Worm (Caenorhabditis elegans) whole organism, midembryonic: ENCODE data around the gene fozi-1.

Experiments
- T22C8.4 ChIP-seq: fragments of 200-800 bp; sonication (Bioruptor generic); IDR thresholded peaks from 2 replicates; pipeline ENCODE4 v1.3.6; 2022; ENCODE audit warnings: missing genetic modification characterization, missing compliant biosample characterization
- cog-1 ChIP-seq: sonication (generic microtip); optimal IDR thresholded peaks from 2 replicates; lab custom pipeline; 2016; ENCODE audit warnings: missing genetic modification characterization, missing compliant biosample characterization
- flt-1 ChIP-seq: fragments of 200-800 bp; sonication (Bioruptor generic); IDR thresholded peaks from 2 replicates; pipeline ENCODE4 v1.3.6; 2022; ENCODE audit warnings: missing genetic modification characterization, missing compliant biosample characterization
- klf-2 ChIP-seq: fragments of 200-800 bp; sonication (Bioruptor generic); conservative IDR thresholded peaks from 2 replicates; pipeline ENCODE4 v1.3.6; 2022; ENCODE audit warnings: missing genetic modification reagents, missing genetic modification characterization, missing compliant biosample characterization
- med-1 ChIP-seq: sonication (generic microtip); optimal IDR thresholded peaks from 2 replicates; lab custom pipeline; 2017; ENCODE audit warnings: missing genetic modification characterization, mild to moderate bottlenecking, missing compliant biosample characterization, antibody characterized with exemption, missing genetic modification reagents; ENCODE audit not compliant: insufficient read depth
- ref-1 ChIP-seq: fragments of 200-800 bp; sonication (Bioruptor generic); conservative IDR thresholded peaks from 2 replicates; pipeline ENCODE4 v1.3.6; 2022; ENCODE audit warnings: missing genetic modification reagents, missing genetic modification characterization, missing compliant biosample characterization
- tab-1 ChIP-seq: fragments of 200-800 bp; sonication (Bioruptor generic); IDR thresholded peaks from 2 replicates; pipeline ENCODE4 v1.3.6; 2022; ENCODE audit warnings: missing genetic modification characterization, missing compliant biosample characterization
- ztf-23 ChIP-seq: fragments of 200-800 bp; sonication (Bioruptor generic); IDR thresholded peaks from 2 replicates; pipeline ENCODE4 v1.3.6; 2022; ENCODE audit warnings: missing genetic modification reagents, missing genetic modification characterization, missing compliant biosample characterization
- ztf-29 ChIP-seq: fragments of 200-800 bp; sonication (Bioruptor generic); IDR thresholded peaks from 2 replicates; pipeline ENCODE4 v1.3.6; 2022; ENCODE audit warnings: missing genetic modification reagents, missing genetic modification characterization, missing compliant biosample characterization

Gene fozi-1

DNA sequence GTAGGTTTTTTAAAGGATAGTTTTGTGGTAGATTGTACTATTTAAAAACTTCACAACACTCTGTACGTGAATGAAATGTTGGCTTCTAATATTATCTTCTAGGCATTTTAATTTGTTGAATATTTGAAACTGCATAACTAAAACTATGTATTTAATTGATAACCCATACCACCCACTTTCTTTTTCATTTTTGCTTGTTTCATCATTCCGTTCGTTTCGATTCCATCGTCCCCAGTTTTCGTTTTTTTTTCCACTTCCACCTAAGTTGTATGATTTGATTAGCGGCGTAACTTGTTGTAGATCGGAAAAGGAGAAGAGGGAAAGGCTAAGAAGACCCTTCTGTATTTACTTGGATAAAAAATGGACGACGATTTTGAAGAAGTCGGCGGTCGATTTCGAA lies 18.3 kb downstream of the fozi-1 start, which contains the start of gene K01B6.3:
K01B6.3 (plus strand) TSS at position 301 of the 400 bp plus-strand sequence.
- TF ChIP-seq med-1 (GFP tag; lab: Kevin White, UChicago) = no peak
- no peak for TF ChIP-seq tab-1
- no peak for TF ChIP-seq klf-2 (GFP tag; lab: Robert Waterston, UW)
- no peak for TF ChIP-seq cog-1 (tag; lab: Kevin White, UChicago)
- TF ChIP-seq ref-1 (GFP tag; lab: Robert Waterston, UW) = no peak

DNA sequence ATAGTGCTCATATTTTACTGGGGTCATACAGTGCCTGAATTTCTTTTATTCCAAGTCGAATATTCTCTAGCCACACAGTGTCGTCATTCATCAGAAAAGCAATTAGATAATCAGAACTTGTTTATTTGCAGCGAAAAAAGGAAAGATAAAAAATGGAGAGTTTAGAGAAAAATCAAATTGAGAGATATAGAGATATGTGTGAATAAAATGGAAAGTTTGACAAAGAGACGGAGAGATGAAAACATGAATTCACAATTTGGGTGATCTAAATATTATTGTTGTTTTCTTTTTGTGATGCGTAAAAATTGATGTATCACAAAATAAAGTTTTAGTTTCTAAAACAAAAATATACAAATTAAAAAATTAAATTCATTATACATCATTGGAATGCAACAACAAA lies 19.1 kb downstream of the fozi-1 start:
- TF ChIP-seq T22C8.4 (GFP tag; lab: Robert Waterston, UW) (no peak), ref-1 (GFP tag; lab: Robert Waterston, UW) (no peak), ztf-23 (GFP tag; lab: Robert Waterston, UW) (no peak), ztf-29 (GFP tag; lab: Robert Waterston, UW) (no peak), cog-1 (tag; lab: Kevin White, UChicago) (no peak), med-1 (GFP tag; lab: Kevin White, UChicago) (no peak), tab-1 (no peak), klf-2 (GFP tag; lab: Robert Waterston, UW) (no peak)

DNA sequence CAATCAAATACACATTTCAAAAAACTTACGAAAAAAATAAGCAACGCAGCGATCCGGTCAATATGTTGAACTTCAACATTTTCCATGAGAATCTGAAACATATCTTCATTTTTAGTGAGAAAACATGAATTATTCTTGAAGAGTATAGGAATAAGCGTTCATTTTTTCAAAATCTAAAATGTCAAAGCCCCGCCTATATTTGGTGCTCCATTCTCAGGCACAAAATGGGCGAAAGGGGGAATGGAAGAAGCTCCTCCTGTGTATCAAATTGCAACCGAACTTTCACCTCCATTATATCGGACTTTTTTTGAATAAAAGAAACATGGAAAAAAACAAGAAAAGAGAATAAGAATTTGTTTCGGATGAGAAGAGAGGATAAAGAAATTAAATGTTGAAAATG lies 25.0 kb downstream of the fozi-1 start, which contains the start of gene srx-45:
srx-45 (minus strand) TSS at position 101 of the 400 bp plus-strand sequence.
- TF ChIP-seq ztf-23 (GFP tag; lab: Robert Waterston, UW) (no peak), T22C8.4 (GFP tag; lab: Robert Waterston, UW) (no peak), klf-2 (GFP tag; lab: Robert Waterston, UW) (no peak), tab-1 (no peak), cog-1 (tag; lab: Kevin White, UChicago) (no peak), ref-1 (GFP tag; lab: Robert Waterston, UW) (no peak), flt-1 (GFP tag; lab: Robert Waterston, UW) (no peak), ztf-29 (GFP tag; lab: Robert Waterston, UW) (no peak), med-1 (GFP tag; lab: Kevin White, UChicago) (no peak)

DNA sequence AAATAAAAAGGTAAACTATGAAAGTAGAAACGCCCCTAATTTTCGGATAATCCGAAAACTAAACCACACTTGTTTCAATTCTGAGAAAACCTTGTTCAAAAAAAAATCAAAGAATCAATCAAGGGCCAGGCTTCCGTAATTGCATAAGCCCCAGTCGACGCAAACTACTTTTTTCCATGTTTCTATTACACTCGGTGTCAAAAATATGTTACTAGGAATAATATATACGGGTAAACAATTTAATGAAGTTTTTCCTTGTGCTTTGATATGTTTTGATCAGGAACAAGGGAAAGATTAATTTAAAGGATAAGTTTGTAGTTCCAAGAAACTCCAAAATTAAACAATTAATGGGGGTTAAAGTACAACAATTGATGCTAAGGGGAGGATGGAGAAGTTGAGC lies 28.3 kb downstream of the fozi-1 start:
- TF ChIP-seq ztf-29 (GFP tag; lab: Robert Waterston, UW) (no peak), flt-1 (GFP tag; lab: Robert Waterston, UW) (no peak), ref-1 (GFP tag; lab: Robert Waterston, UW) (no peak), klf-2 (GFP tag; lab: Robert Waterston, UW) (no peak), tab-1 (no peak), med-1 (GFP tag; lab: Kevin White, UChicago) (no peak), T22C8.4 (GFP tag; lab: Robert Waterston, UW) (no peak), ztf-23 (GFP tag; lab: Robert Waterston, UW) (no peak), cog-1 (tag; lab: Kevin White, UChicago) (no peak)

DNA sequence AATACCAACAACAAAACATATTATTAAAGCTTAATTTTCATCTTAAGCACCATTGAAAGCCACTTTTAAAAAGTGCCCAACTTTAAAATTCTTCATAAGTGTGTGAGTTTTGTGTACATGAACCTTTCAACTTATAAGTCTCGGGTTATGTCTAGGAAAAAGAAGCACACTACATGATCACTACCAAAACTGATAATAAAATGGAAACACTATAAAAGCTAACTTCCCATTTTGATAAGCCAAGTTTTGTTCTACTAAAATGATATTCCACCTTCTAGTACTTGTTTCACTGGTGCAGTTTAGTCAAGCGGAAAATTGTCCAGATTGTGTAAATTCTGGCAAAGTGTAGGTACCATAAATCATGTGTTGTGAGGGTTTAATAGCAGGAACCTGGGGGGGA lies 32.9 kb downstream of the fozi-1 start, which contains the start of gene C40H1.8:
C40H1.8 (plus strand) TSS at position 242 of the 400 bp plus-strand sequence.
- TF ChIP-seq med-1 (GFP tag; lab: Kevin White, UChicago) (no peak), klf-2 (GFP tag; lab: Robert Waterston, UW) (no peak), ref-1 (GFP tag; lab: Robert Waterston, UW) (no peak), tab-1 (no peak), T22C8.4 (GFP tag; lab: Robert Waterston, UW) (no peak), ztf-23 (GFP tag; lab: Robert Waterston, UW) (no peak), ztf-29 (GFP tag; lab: Robert Waterston, UW) (no peak), cog-1 (tag; lab: Kevin White, UChicago) (no peak), flt-1 (GFP tag; lab: Robert Waterston, UW) (no peak)

DNA sequence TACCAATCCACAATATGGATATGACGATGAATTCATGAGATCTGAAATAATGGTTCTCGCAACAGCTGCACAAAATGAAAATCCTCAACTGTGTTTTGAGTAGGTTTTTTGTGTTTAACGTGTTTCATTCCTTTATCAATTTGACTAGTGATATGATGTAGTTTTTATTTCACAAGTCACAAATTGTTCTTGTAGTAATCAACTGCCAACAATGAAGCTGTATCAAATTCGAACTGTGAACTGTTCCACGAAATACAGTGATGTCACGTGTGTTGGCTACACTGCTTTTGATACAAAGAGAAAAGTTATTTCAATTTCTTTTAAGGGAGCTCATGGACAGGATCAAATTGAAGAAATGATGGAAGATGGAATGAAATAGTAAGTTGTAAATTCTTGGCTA lies 33.6 kb downstream of the fozi-1 start:
- TF ChIP-seq cog-1 (tag; lab: Kevin White, UChicago) = no peak
- TF ChIP-seq klf-2 (GFP tag; lab: Robert Waterston, UW) = no peak
- no peak for TF ChIP-seq med-1 (GFP tag; lab: Kevin White, UChicago)
- TF ChIP-seq ref-1 (GFP tag; lab: Robert Waterston, UW) = no peak

DNA sequence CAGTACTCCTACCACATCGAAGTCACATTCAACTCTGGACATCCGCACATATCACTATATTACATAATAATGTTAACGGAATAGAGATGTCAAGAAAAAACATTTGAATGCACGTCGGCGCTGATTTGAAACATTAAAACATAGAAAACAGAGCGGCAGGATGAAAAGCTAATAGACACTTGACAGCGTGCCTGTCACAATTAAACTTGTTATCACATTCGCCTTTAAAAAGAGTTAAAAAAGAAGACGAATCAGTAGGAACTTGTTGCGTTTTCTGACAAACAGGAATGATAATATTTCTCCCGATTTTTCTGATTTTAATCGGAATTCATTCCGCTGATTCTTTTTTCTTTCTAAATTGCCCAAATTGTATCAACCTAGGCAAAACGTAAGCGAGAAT lies 36.0 kb downstream of the fozi-1 start:
- TF ChIP-seq med-1 (GFP tag; lab: Kevin White, UChicago) (no peak), T22C8.4 (GFP tag; lab: Robert Waterston, UW) (no peak), flt-1 (GFP tag; lab: Robert Waterston, UW) (no peak), ztf-29 (GFP tag; lab: Robert Waterston, UW) (no peak), ref-1 (GFP tag; lab: Robert Waterston, UW) (no peak), tab-1 (no peak), ztf-23 (GFP tag; lab: Robert Waterston, UW) (no peak), klf-2 (GFP tag; lab: Robert Waterston, UW) (no peak), cog-1 (tag; lab: Kevin White, UChicago) (no peak)

DNA sequence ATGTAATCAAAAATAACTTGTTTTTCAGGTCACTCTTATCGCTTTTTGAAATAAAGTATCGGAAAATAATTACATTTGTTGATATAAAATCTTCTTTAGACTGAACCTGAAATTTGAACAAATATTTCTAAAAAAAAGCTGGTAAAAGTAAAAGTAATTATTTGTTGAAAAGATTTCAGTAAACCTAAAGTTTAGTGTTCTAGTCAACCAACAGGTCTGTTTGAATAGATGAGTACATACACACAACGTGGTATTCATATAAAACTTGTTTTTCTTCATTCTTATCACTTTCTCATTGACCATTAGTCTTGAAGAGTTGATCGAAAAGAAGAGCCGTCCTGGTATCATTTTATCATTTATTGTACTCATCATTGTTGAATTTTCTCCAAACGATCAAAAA lies 38.1 kb downstream of the fozi-1 start, which contains the start of gene C40H1.9:
C40H1.9 (plus strand) TSS at position 301 of the 400 bp plus-strand sequence.
- no peak for TF ChIP-seq klf-2 (GFP tag; lab: Robert Waterston, UW)
- no peak for TF ChIP-seq tab-1
- no peak for TF ChIP-seq T22C8.4 (GFP tag; lab: Robert Waterston, UW)
- no peak for TF ChIP-seq ref-1 (GFP tag; lab: Robert Waterston, UW)
- TF ChIP-seq med-1 (GFP tag; lab: Kevin White, UChicago) = no peak
- no peak for TF ChIP-seq cog-1 (tag; lab: Kevin White, UChicago)
- TF ChIP-seq ztf-23 (GFP tag; lab: Robert Waterston, UW) = no peak
- no peak for TF ChIP-seq flt-1 (GFP tag; lab: Robert Waterston, UW)

DNA sequence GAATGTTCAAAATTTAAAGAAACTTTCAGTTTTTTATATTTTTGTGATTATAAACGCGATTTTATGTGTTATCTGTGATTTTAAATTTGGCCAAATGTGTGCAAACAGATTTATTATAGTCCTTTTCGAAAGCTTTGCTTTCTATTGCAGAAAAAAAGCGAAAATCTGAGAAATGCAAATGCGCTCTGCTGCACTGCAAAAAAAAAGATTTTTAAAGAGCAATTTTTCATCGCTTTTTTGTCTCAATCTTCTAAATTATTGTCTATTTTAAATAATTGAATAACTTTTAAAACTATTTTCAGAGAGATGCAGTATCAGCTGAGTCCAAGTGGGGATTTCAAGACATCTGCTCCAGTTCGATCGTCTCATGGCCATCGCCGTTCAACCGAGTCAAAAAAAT lies 40.4 kb downstream of the fozi-1 start, which contains the start of gene cpb-1:
cpb-1 (plus strand) TSS at position 301 of the 400 bp plus-strand sequence.
- TF ChIP-seq ztf-29 (GFP tag; lab: Robert Waterston, UW) (no peak), flt-1 (GFP tag; lab: Robert Waterston, UW) (no peak), T22C8.4 (GFP tag; lab: Robert Waterston, UW) (no peak), med-1 (GFP tag; lab: Kevin White, UChicago) (no peak), cog-1 (tag; lab: Kevin White, UChicago) (no peak), ref-1 (GFP tag; lab: Robert Waterston, UW) (no peak), ztf-23 (GFP tag; lab: Robert Waterston, UW) (no peak), klf-2 (GFP tag; lab: Robert Waterston, UW) (no peak), tab-1 (no peak)
